Worm (Caenorhabditis elegans) whole organism, midembryonic: ENCODE measurements around the gene nspc-16.

Experiments used
- flt-1 ChIP-seq: fragments of 200-800 bp; sonication (Bioruptor generic); IDR thresholded peaks from 2 replicates; pipeline ENCODE4 v1.3.6; 2022; ENCODE audit warnings: missing genetic modification characterization, missing compliant biosample characterization
- med-1 ChIP-seq: sonication (generic microtip); optimal IDR thresholded peaks from 2 replicates; lab custom pipeline; 2017; ENCODE audit warnings: missing genetic modification characterization, mild to moderate bottlenecking, missing compliant biosample characterization, antibody characterized with exemption, missing genetic modification reagents; ENCODE audit not compliant: insufficient read depth
- ref-1 ChIP-seq: fragments of 200-800 bp; sonication (Bioruptor generic); conservative IDR thresholded peaks from 2 replicates; pipeline ENCODE4 v1.3.6; 2022; ENCODE audit warnings: missing genetic modification reagents, missing genetic modification characterization, missing compliant biosample characterization
- ztf-29 ChIP-seq: fragments of 200-800 bp; sonication (Bioruptor generic); IDR thresholded peaks from 2 replicates; pipeline ENCODE4 v1.3.6; 2022; ENCODE audit warnings: missing genetic modification reagents, missing genetic modification characterization, missing compliant biosample characterization

- TF ChIP-seq med-1 (no peak), ref-1 (no peak), flt-1 (GFP tag; lab: Robert Waterston, UW) (no peak), ztf-29 (GFP tag; lab: Robert Waterston, UW) (no peak)
These were observed 10.6 kb upstream of the nspc-16 start, which contains the start of gene fbxa-141 for ce11 chrX:14512817-14513216.
